Fruit fly (Drosophila melanogaster) Kc167 (cell line): ENCODE data around the gene CG2200.

Source experiments
- Myc ChIP-seq: fragments of >200 bp; optimal IDR thresholded peaks from 2 replicates; lab custom pipeline; 2017; ENCODE audit warnings: missing external identifiers
- Sin3A ChIP-seq: fragments of >200 bp; optimal IDR thresholded peaks from 2 replicates; lab custom pipeline; 2018; ENCODE audit warnings: missing external identifiers
- h ChIP-seq: fragments of >200 bp; optimal IDR thresholded peaks from 3 replicates; lab custom pipeline; 2018; ENCODE audit warnings: missing external identifiers
- insv ChIP-seq: fragments of >200 bp; optimal IDR thresholded peaks from 3 replicates; lab custom pipeline; 2018; ENCODE audit warnings: missing external identifiers
- psq ChIP-seq: fragments of >200 bp; optimal IDR thresholded peaks from 2 replicates; lab custom pipeline; 2017; ENCODE audit warnings: missing external identifiers
- ttk ChIP-seq: sonication (Bioruptor generic); optimal IDR thresholded peaks from 2 replicates; lab custom pipeline; 2017; ENCODE audit warnings: missing external identifiers

dm6 chrX:13136939-13137697 lies 43.0 kb downstream of the CG2200 start:
- TF ChIP-seq ttk (no peak), Myc (no peak), h (lab: Kevin White, UChicago) (no peak), Sin3A (lab: Kevin White, UChicago) (no peak), insv (lab: Kevin White, UChicago) (no peak), psq (lab: Kevin White, UChicago) (no peak)
